Worm (Caenorhabditis elegans) whole organism, L4/young adult: Measurements from ENCODE around the gene unc-64.
"Not testable (repeated sequence)": the region's sequence is repeated elsewhere in the genome, so short reads cannot be mapped to it uniquely, and the experiment has no call there.

Experiments used
- W03F9.2 ChIP-seq: fragments of 150-350 bp; optimal IDR thresholded peaks from 2 replicates; lab custom pipeline; 2014; ENCODE audit warnings: missing biosample characterization, missing genetic modification characterization
- dao-5 ChIP-seq: sonication (generic microtip); optimal IDR thresholded peaks from 2 replicates; lab custom pipeline; 2016; ENCODE audit warnings: missing genotype, missing genetic modification characterization, moderate library complexity, missing compliant biosample characterization
- him-1 ChIP-seq: sonication (generic microtip); optimal IDR thresholded peaks from 2 replicates; lab custom pipeline; 2016; ENCODE audit warnings: missing genotype, missing genetic modification reagents, missing genetic modification characterization, missing compliant biosample characterization

DNA sequence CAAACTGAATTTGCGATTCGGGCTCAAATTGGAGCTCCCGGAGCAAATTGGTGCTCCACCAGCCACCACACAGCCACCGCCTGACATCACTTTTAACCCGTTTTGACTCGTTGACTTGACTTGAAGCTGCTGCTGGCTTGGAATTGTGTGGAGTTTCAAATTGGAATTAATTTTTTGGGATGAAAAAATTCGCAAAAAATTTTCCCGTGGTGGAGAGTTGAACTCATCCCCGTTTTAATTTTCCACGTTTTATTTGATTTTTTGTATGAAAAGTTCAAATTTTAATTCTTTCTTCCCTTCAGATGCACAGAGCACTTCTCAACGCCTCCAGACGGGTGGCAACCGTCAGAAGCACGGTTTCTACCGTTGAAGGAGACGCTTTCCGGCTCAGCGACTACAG is 31.8 kb upstream of the unc-64 start, which contains the start of gene Y43F4A.4:
- TF ChIP-seq him-1; dao-5 (tag; lab: Kevin White, UChicago); W03F9.2 (tag; lab: Kevin White, UChicago): not testable (repeated sequence)
